Worm (Caenorhabditis elegans) whole organism, L1 larva: ENCODE data around the gene F23A7.8.
A peak's percentile ranks its signal among the peaks of the same experiment; 100 is the strongest.

ENCODE experiments used
- C04F5.9 ChIP-seq: sonication (generic microtip); optimal IDR thresholded peaks from 2 replicates; lab custom pipeline; 2016; ENCODE audit warnings: missing genetic modification characterization, missing compliant biosample characterization
- C16A3.4 ChIP-seq: fragments of 150-350 bp; optimal IDR thresholded peaks from 2 replicates; lab custom pipeline; 2014; ENCODE audit warnings: missing biosample characterization, missing genetic modification characterization
- C34B4.2 ChIP-seq: sonication (generic microtip); optimal IDR thresholded peaks from 2 replicates; lab custom pipeline; 2017; ENCODE audit warnings: mild to moderate bottlenecking, missing genetic modification characterization, missing compliant biosample characterization
- aha-1 ChIP-seq: fragments of 150-350 bp; optimal IDR thresholded peaks from 2 replicates; lab custom pipeline; 2014; ENCODE audit warnings: missing biosample characterization, missing genetic modification characterization
- ama-1 ChIP-seq: fragments of 150-350 bp; optimal IDR thresholded peaks from 2 replicates; lab custom pipeline; 2014
- blmp-1 ChIP-seq: fragments of 150-350 bp; optimal IDR thresholded peaks from 2 replicates; lab custom pipeline; 2014; ENCODE audit warnings: missing biosample characterization, missing genetic modification characterization
- ceh-88 ChIP-seq: fragments of 200-800 bp; sonication (Bioruptor generic); IDR thresholded peaks from 2 replicates; pipeline ENCODE4 v1.3.6; 2022; ENCODE audit warnings: missing genetic modification characterization, missing compliant biosample characterization
- dpl-1 ChIP-seq, 3 experiments: fragments of 150-350 bp in 2 of 3; sonication (generic microtip) in 1 of 3; optimal IDR thresholded peaks; 2 replicates each; lab custom pipeline; 2014 to 2017; ENCODE audit warnings: missing biosample characterization in 3 of 3, missing genetic modification characterization in 3 of 3, missing genetic modification reagents in 3 of 3
- dsc-1 ChIP-seq: sonication (generic microtip); optimal IDR thresholded peaks from 2 replicates; lab custom pipeline; 2016; ENCODE audit warnings: mild to moderate bottlenecking, missing genetic modification characterization, missing compliant biosample characterization
- efl-3 ChIP-seq: fragments of 200-800 bp; sonication (Bioruptor generic); optimal IDR thresholded peaks from 2 replicates; lab custom pipeline; 2018; ENCODE audit warnings: mild to moderate bottlenecking, missing genetic modification characterization, missing compliant biosample characterization
- egl-13 ChIP-seq: sonication (generic microtip); optimal IDR thresholded peaks from 2 replicates; lab custom pipeline; 2016; ENCODE audit warnings: missing genotype, missing genetic modification reagents, missing genetic modification characterization, missing compliant biosample characterization
- egl-27 ChIP-seq, 2 experiments: fragments of 150-350 bp in 1 of 2; sonication (generic microtip); optimal IDR thresholded peaks; 3 replicates each; lab custom pipeline; 2017 to 2018; ENCODE audit warnings: missing biosample characterization in 2 of 2, missing genetic modification characterization in 2 of 2, missing genetic modification reagents in 2 of 2
- ets-5 ChIP-seq: fragments of 200-800 bp; sonication (Bioruptor generic); IDR thresholded peaks from 2 replicates; pipeline ENCODE4 v1.3.6; 2022; ENCODE audit warnings: missing genetic modification characterization, missing compliant biosample characterization
- fkh-10 ChIP-seq: sonication (generic microtip); optimal IDR thresholded peaks from 2 replicates; lab custom pipeline; 2017; ENCODE audit warnings: missing biosample characterization, missing genetic modification reagents, missing genetic modification characterization
- fkh-4 ChIP-seq: sonication (generic microtip); optimal IDR thresholded peaks from 2 replicates; lab custom pipeline; 2016; ENCODE audit warnings: missing compliant biosample characterization, missing genetic modification characterization, borderline replicate concordance
- fos-1 ChIP-seq: fragments of 150-350 bp; optimal IDR thresholded peaks from 2 replicates; lab custom pipeline; 2014; ENCODE audit warnings: missing biosample characterization, missing genetic modification characterization
- grh-1 ChIP-seq: fragments of 200-800 bp; sonication (Bioruptor generic); IDR thresholded peaks from 2 replicates; pipeline ENCODE4 v1.3.6; 2022; ENCODE audit warnings: missing genetic modification reagents, missing genetic modification characterization, missing compliant biosample characterization
- hlh-17 ChIP-seq: fragments of 200-800 bp; sonication (Bioruptor generic); optimal IDR thresholded peaks from 2 replicates; lab custom pipeline; 2018; ENCODE audit warnings: missing genetic modification characterization, mild to moderate bottlenecking, missing compliant biosample characterization, moderate library complexity, borderline replicate concordance
- hpl-2 ChIP-seq: fragments of 150-350 bp; optimal IDR thresholded peaks from 2 replicates; lab custom pipeline; 2014; ENCODE audit warnings: missing biosample characterization, missing genetic modification reagents, missing genetic modification characterization
- jun-1 ChIP-seq: fragments of 150-350 bp; optimal IDR thresholded peaks from 2 replicates; lab custom pipeline; 2014; ENCODE audit warnings: missing biosample characterization, missing genetic modification reagents, missing genetic modification characterization
- lin-13 ChIP-seq: fragments of 150-350 bp; optimal IDR thresholded peaks from 2 replicates; lab custom pipeline; 2014; ENCODE audit warnings: missing biosample characterization, missing genetic modification reagents, missing genetic modification characterization
- lin-14 ChIP-seq: fragments of 200-800 bp; sonication (Bioruptor generic); optimal IDR thresholded peaks from 2 replicates; lab custom pipeline; 2018; ENCODE audit warnings: mild to moderate bottlenecking, missing genetic modification characterization, moderate library complexity, missing compliant biosample characterization
- lin-15B ChIP-seq: fragments of 150-350 bp; sonication (generic microtip); optimal IDR thresholded peaks from 3 replicates; lab custom pipeline; 2014; ENCODE audit warnings: missing biosample characterization, missing genetic modification characterization
- lin-39 ChIP-seq: fragments of 150-350 bp; optimal IDR thresholded peaks from 2 replicates; lab custom pipeline; 2014; ENCODE audit warnings: missing biosample characterization, missing genetic modification reagents, missing genetic modification characterization
- lir-3 ChIP-seq: sonication (generic microtip); optimal IDR thresholded peaks from 2 replicates; lab custom pipeline; 2016; ENCODE audit warnings: mild to moderate bottlenecking, missing genetic modification characterization, moderate library complexity, missing compliant biosample characterization; ENCODE audit not compliant: poor library complexity
- lsy-2 ChIP-seq, 2 experiments: fragments of 150-350 bp; optimal IDR thresholded peaks; 2 replicates each; lab custom pipeline; 2014; ENCODE audit warnings: missing biosample characterization in 2 of 2, missing genetic modification characterization in 2 of 2
- mep-1 ChIP-seq: fragments of 150-350 bp; optimal IDR thresholded peaks from 2 replicates; lab custom pipeline; 2014; ENCODE audit warnings: missing biosample characterization, missing genetic modification characterization
- nhr-20 ChIP-seq: sonication (generic microtip); optimal IDR thresholded peaks from 2 replicates; lab custom pipeline; 2016; ENCODE audit warnings: mild to moderate bottlenecking, missing genetic modification characterization, missing compliant biosample characterization
- nhr-237 ChIP-seq: fragments of 150-350 bp; optimal IDR thresholded peaks from 2 replicates; lab custom pipeline; 2014; ENCODE audit warnings: missing biosample characterization, missing genetic modification characterization
- nhr-47 ChIP-seq: sonication (generic microtip); optimal IDR thresholded peaks from 2 replicates; lab custom pipeline; 2016; ENCODE audit warnings: mild to moderate bottlenecking, missing genetic modification characterization, moderate library complexity, missing compliant biosample characterization
- nhr-76 ChIP-seq: sonication (generic microtip); optimal IDR thresholded peaks from 2 replicates; lab custom pipeline; 2017; ENCODE audit warnings: missing biosample characterization, missing genetic modification characterization
- nhr-85 ChIP-seq: sonication (generic microtip); peaks from one replicate; lab custom pipeline; 2016; ENCODE audit warnings: missing genetic modification characterization, inconsistent platforms, missing compliant biosample characterization
- pax-3 ChIP-seq: fragments of 200-800 bp; sonication (Bioruptor generic); optimal IDR thresholded peaks from 2 replicates; lab custom pipeline; 2018; ENCODE audit warnings: mild to moderate bottlenecking, missing genetic modification characterization, moderate library complexity, missing compliant biosample characterization
- pqm-1 ChIP-seq: sonication (generic microtip); optimal IDR thresholded peaks from 3 replicates; lab custom pipeline; 2017; ENCODE audit warnings: missing biosample characterization, missing genetic modification characterization
- snpc-4 ChIP-seq: fragments of 150-350 bp; optimal IDR thresholded peaks from 2 replicates; lab custom pipeline; 2014; ENCODE audit warnings: missing biosample characterization, missing genetic modification characterization
- snu-23 ChIP-seq: sonication (generic microtip); optimal IDR thresholded peaks from 2 replicates; lab custom pipeline; 2016; ENCODE audit warnings: missing genetic modification characterization, missing compliant biosample characterization
- sox-4 ChIP-seq: sonication (generic microtip); optimal IDR thresholded peaks from 2 replicates; lab custom pipeline; 2016; ENCODE audit warnings: missing genetic modification characterization, missing compliant biosample characterization
- sptf-1 ChIP-seq: fragments of 150-350 bp; optimal IDR thresholded peaks from 2 replicates; lab custom pipeline; 2014; ENCODE audit warnings: missing biosample characterization, missing genetic modification characterization
- sup-37 ChIP-seq: fragments of 200-800 bp; sonication (Bioruptor generic); optimal IDR thresholded peaks from 2 replicates; lab custom pipeline; 2018; ENCODE audit warnings: mild to moderate bottlenecking, missing genetic modification characterization, missing compliant biosample characterization
- tlp-1 ChIP-seq: fragments of 150-350 bp; optimal IDR thresholded peaks from 2 replicates; lab custom pipeline; 2014; ENCODE audit warnings: missing biosample characterization, missing genetic modification characterization
- unc-62 ChIP-seq: fragments of 150-350 bp; optimal IDR thresholded peaks from 2 replicates; lab custom pipeline; 2014; ENCODE audit warnings: missing biosample characterization, missing genetic modification reagents, missing genetic modification characterization
- unc-98 ChIP-seq: fragments of 200-800 bp; sonication (Bioruptor generic); IDR thresholded peaks from 2 replicates; pipeline ENCODE4 v1.3.6; 2022; ENCODE audit warnings: missing genetic modification characterization, missing compliant biosample characterization
- vab-15 ChIP-seq: sonication (generic microtip); optimal IDR thresholded peaks from 2 replicates; lab custom pipeline; 2017; ENCODE audit warnings: missing genotype, mild to moderate bottlenecking, missing genetic modification characterization, missing compliant biosample characterization
- zag-1 ChIP-seq: fragments of 150-350 bp; optimal IDR thresholded peaks from 2 replicates; lab custom pipeline; 2014; ENCODE audit warnings: missing biosample characterization, missing genetic modification characterization
- zip-4 ChIP-seq: fragments of 200-800 bp; sonication (Bioruptor generic); optimal IDR thresholded peaks from 2 replicates; lab custom pipeline; 2018; ENCODE audit warnings: mild to moderate bottlenecking, missing genetic modification characterization, moderate library complexity, missing compliant biosample characterization
- ztf-11 ChIP-seq, 2 experiments: sonication (generic microtip); optimal IDR thresholded peaks; 2 replicates each; lab custom pipeline; 2016 to 2017; ENCODE audit warnings: missing genetic modification characterization in 2 of 2, missing biosample characterization in 1 of 2, missing compliant biosample characterization in 1 of 2

F23A7.8 gene

DNA sequence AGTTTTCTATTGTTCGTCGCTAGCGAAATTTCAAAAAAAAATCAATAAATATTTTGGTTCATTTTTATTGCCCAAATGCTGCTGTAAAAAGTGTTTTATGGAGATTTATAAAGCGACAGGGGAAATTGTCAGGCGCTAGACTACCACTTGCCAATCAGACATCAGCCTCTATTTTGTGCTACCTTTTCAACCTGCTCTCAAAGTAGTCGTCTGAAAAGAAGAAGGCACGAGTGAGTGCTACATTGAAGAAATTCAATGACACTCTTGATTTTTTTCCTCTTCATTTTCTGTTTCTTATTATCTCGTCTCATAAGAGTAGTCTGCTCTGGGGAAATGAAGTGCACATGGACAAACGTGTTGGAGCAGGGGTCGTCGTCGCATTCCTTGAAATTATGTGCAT lies 7.3 kb upstream of the F23A7.8 start (continued):
- TF ChIP-seq vab-15 (tag; lab: Kevin White, UChicago) = peak; percentile 47
- TF ChIP-seq snu-23 (GFP tag; lab: Kevin White, UChicago) = peak; percentile 90
- peak; percentile 3 for TF ChIP-seq fkh-4 (tag; lab: Kevin White, UChicago)
- peak; percentile 43 for TF ChIP-seq zip-4 (GFP tag; lab: Kevin White, UChicago)
- peak; percentile 80 for TF ChIP-seq lin-14 (GFP tag; lab: Kevin White, UChicago)
- peak; percentile 58 for TF ChIP-seq mep-1 (tag; lab: Kevin White, UChicago)
- no peak for TF ChIP-seq zag-1 (tag; lab: Kevin White, UChicago)
- peak; percentile 45 for TF ChIP-seq fos-1 (tag; lab: Kevin White, UChicago)
- no peak for TF ChIP-seq lin-15B (tag; lab: Kevin White, UChicago)
- peak; percentile 33 for TF ChIP-seq blmp-1
- peak; percentile 81 for TF ChIP-seq C16A3.4 (tag; lab: Kevin White, UChicago)
- TF ChIP-seq hlh-17 = no peak
- TF ChIP-seq ets-5 (GFP tag; lab: Robert Waterston, UW) = no peak
- TF ChIP-seq ama-1 (lab: Kevin White, UChicago) = no peak
- peak; percentile 64 for TF ChIP-seq egl-13 (tag; lab: Kevin White, UChicago)
- peak; percentile 37 for TF ChIP-seq efl-3 (GFP tag; lab: Kevin White, UChicago)
- TF ChIP-seq hpl-2 (GFP tag; lab: Kevin White, UChicago) = peak; percentile 80
- TF ChIP-seq snpc-4 (tag; lab: Kevin White, UChicago) = peak; percentile 74
- TF ChIP-seq nhr-85 (tag; lab: Kevin White, UChicago) = peak; percentile 77
- TF ChIP-seq jun-1 (tag; lab: Kevin White, UChicago) = peak; percentile 76
- peak; percentile 55 to 80 for TF ChIP-seq lsy-2 (tag; optimal IDR thresholded peaks at IDR 0.05; lab: Kevin White, UChicago)
- TF ChIP-seq nhr-237 = peak; percentile 68
- no peak for TF ChIP-seq nhr-76 (tag; lab: Kevin White, UChicago)
- peak; percentile 46 for TF ChIP-seq pax-3 (tag; lab: Kevin White, UChicago)
- no peak for TF ChIP-seq grh-1 (GFP tag; lab: Robert Waterston, UW)
- peak; percentile 30 for TF ChIP-seq C04F5.9 (tag; lab: Kevin White, UChicago)
- peak; percentile 55 for TF ChIP-seq ceh-88 (GFP tag; lab: Robert Waterston, UW)
- peak; percentile 79 for TF ChIP-seq lin-39 (tag; lab: Kevin White, UChicago)
- TF ChIP-seq sup-37 (GFP tag; lab: Kevin White, UChicago) = peak; percentile 62
- no peak for TF ChIP-seq sptf-1 (tag; lab: Kevin White, UChicago)
- no peak for TF ChIP-seq lir-3 (tag; lab: Kevin White, UChicago)
- peak; percentile 32 for TF ChIP-seq lin-13 (GFP tag; lab: Kevin White, UChicago)
- peak; percentile 94 for TF ChIP-seq nhr-47 (tag; lab: Kevin White, UChicago)
- no peak for TF ChIP-seq unc-62 (GFP tag; lab: Kevin White, UChicago)
- no peak for TF ChIP-seq C34B4.2 (tag; lab: Kevin White, UChicago)
- peak; percentile 82 for TF ChIP-seq sox-4 (tag; lab: Kevin White, UChicago)
- TF ChIP-seq fkh-10 (GFP tag; lab: Kevin White, UChicago) = peak; percentile 90
- TF ChIP-seq aha-1 (tag; lab: Kevin White, UChicago) = no peak
- peak; percentile 94 for TF ChIP-seq dsc-1
- no peak for TF ChIP-seq egl-27 (tag; optimal IDR thresholded peaks at IDR 0.05; lab: Kevin White, UChicago)
- no peak for TF ChIP-seq pqm-1 (tag; lab: Kevin White, UChicago)
- TF ChIP-seq ztf-11 (tag; optimal IDR thresholded peaks at IDR 0.05; lab: Kevin White, UChicago) = peak in 1 of 2 experiments; percentile 25
- peak; percentile 73 for TF ChIP-seq nhr-20

DNA sequence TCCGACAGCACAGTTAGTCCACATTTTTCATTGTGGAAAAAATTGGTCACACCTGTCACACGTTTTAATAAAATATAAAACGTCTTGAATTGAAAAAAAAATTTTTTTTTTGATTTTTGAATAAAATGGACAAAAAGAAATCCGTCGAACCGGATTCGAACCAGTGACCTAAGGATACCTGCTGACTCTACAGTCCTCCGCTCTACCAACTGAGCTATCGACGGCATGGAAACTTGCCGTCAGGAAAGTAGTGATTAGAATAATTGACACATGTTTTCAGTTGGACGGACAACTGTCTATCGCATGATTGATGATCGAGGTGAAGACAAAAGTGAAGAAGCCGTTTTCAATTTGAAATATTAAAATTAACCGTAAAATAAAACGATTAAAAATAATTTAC lies 5.0 kb upstream of the F23A7.8 start:
- TF ChIP-seq ztf-11 (tag; optimal IDR thresholded peaks at IDR 0.05; lab: Kevin White, UChicago) (no peak), dpl-1 (GFP tag; optimal IDR thresholded peaks at IDR 0.05; lab: Kevin White, UChicago) (no peak), unc-98 (GFP tag; lab: Robert Waterston, UW) (no peak), pax-3 (tag; lab: Kevin White, UChicago) (no peak), tlp-1 (tag; lab: Kevin White, UChicago) (no peak)
